Worm (Caenorhabditis elegans) whole organism, young adult: ENCODE data around the gene C50D2.6.
A peak's percentile ranks its signal among the peaks of the same experiment; 100 is the strongest.

Experiments
- B0019.2 ChIP-seq: fragments of 200-800 bp; sonication (Bioruptor generic); conservative IDR thresholded peaks from 2 replicates; pipeline ENCODE4 v1.3.6; 2022; ENCODE audit warnings: missing genetic modification reagents, missing genetic modification characterization, missing compliant biosample characterization
- F23B12.7 ChIP-seq: sonication (generic microtip); optimal IDR thresholded peaks from 2 replicates; lab custom pipeline; 2017; ENCODE audit warnings: missing genetic modification characterization, mild to moderate bottlenecking, missing compliant biosample characterization, antibody characterized with exemption, moderate library complexity; ENCODE audit not compliant: insufficient read depth
- F33H1.4 ChIP-seq: fragments of 200-800 bp; sonication (Bioruptor generic); IDR thresholded peaks from 2 replicates; pipeline ENCODE4 v1.3.6; 2022; ENCODE audit warnings: missing genetic modification reagents, missing genetic modification characterization, missing compliant biosample characterization
- K12H6.12 ChIP-seq: fragments of 200-800 bp; sonication (Bioruptor generic); optimal IDR thresholded peaks from 2 replicates; lab custom pipeline; 2018; ENCODE audit warnings: mild to moderate bottlenecking, missing genetic modification characterization, missing compliant biosample characterization
- T07F8.4 ChIP-seq: sonication (generic microtip); optimal IDR thresholded peaks from 2 replicates; lab custom pipeline; 2016; ENCODE audit warnings: mild to moderate bottlenecking, missing genetic modification characterization, moderate library complexity, missing compliant biosample characterization
- Y56A3A.18 ChIP-seq: fragments of 200-800 bp; sonication (Bioruptor generic); IDR thresholded peaks from 2 replicates; pipeline ENCODE4 v1.3.6; 2022; ENCODE audit warnings: missing genetic modification reagents, missing genetic modification characterization, missing compliant biosample characterization
- Y79H2A.3 ChIP-seq: fragments of 200-800 bp; sonication (Bioruptor generic); conservative IDR thresholded peaks from 2 replicates; pipeline ENCODE4 v1.3.6; 2022; ENCODE audit warnings: missing genetic modification reagents, missing genetic modification characterization, missing compliant biosample characterization
- athp-1 ChIP-seq: sonication (generic microtip); optimal IDR thresholded peaks from 2 replicates; lab custom pipeline; 2017; ENCODE audit warnings: mild to moderate bottlenecking, missing genetic modification characterization, missing compliant biosample characterization
- ceh-100 ChIP-seq: fragments of 200-800 bp; sonication (Bioruptor generic); IDR thresholded peaks from 2 replicates; pipeline ENCODE4 v1.3.6; 2022; ENCODE audit warnings: missing genetic modification reagents, missing genetic modification characterization, missing compliant biosample characterization
- ceh-27 ChIP-seq: fragments of 200-800 bp; sonication (Bioruptor generic); optimal IDR thresholded peaks from 2 replicates; lab custom pipeline; 2018; ENCODE audit warnings: mild to moderate bottlenecking, missing genetic modification characterization, moderate library complexity, missing compliant biosample characterization
- ceh-79 ChIP-seq: sonication (generic microtip); optimal IDR thresholded peaks from 2 replicates; lab custom pipeline; 2017; ENCODE audit warnings: mild to moderate bottlenecking, missing genetic modification characterization, missing compliant biosample characterization
- ceh-91 ChIP-seq: fragments of 200-800 bp; sonication (Bioruptor generic); IDR thresholded peaks from 2 replicates; pipeline ENCODE4 v1.3.6; 2022; ENCODE audit warnings: missing genetic modification reagents, missing genetic modification characterization, missing compliant biosample characterization
- chd-7 ChIP-seq: sonication (generic microtip); optimal IDR thresholded peaks from 2 replicates; lab custom pipeline; 2016; ENCODE audit warnings: mild to moderate bottlenecking, missing genetic modification characterization, moderate library complexity, missing compliant biosample characterization
- dox-1 ChIP-seq: fragments of 200-800 bp; sonication (Bioruptor generic); IDR thresholded peaks from 2 replicates; pipeline ENCODE4 v1.3.6; 2022; ENCODE audit warnings: missing genetic modification reagents, missing genetic modification characterization, missing compliant biosample characterization
- egl-44 ChIP-seq: fragments of 200-800 bp; sonication (Bioruptor generic); IDR thresholded peaks from 2 replicates; pipeline ENCODE4 v1.3.6; 2022; ENCODE audit warnings: missing genetic modification reagents, missing genetic modification characterization, missing compliant biosample characterization
- ets-4 ChIP-seq: fragments of 200-800 bp; sonication (Bioruptor generic); optimal IDR thresholded peaks from 2 replicates; lab custom pipeline; 2018; ENCODE audit warnings: mild to moderate bottlenecking, missing genetic modification characterization, missing compliant biosample characterization
- hlh-26 ChIP-seq: fragments of 200-800 bp; sonication (Bioruptor generic); conservative IDR thresholded peaks from 2 replicates; pipeline ENCODE4 v1.3.6; 2022; ENCODE audit warnings: missing genetic modification reagents, missing genetic modification characterization, missing compliant biosample characterization
- hmg-1.2 ChIP-seq: fragments of 200-800 bp; sonication (Bioruptor generic); IDR thresholded peaks from 2 replicates; pipeline ENCODE4 v1.3.6; 2022; ENCODE audit warnings: missing genetic modification reagents, missing genetic modification characterization, missing compliant biosample characterization
- hrde-1 ChIP-seq: sonication (generic microtip); optimal IDR thresholded peaks from 2 replicates; lab custom pipeline; 2016; ENCODE audit warnings: missing genetic modification characterization, mild to moderate bottlenecking, missing compliant biosample characterization, moderate library complexity, missing genotype, missing genetic modification reagents, borderline replicate concordance
- lag-1 ChIP-seq: fragments of 200-800 bp; sonication (Bioruptor generic); IDR thresholded peaks from 2 replicates; pipeline ENCODE4 v1.3.6; 2022; ENCODE audit warnings: missing genetic modification reagents, missing genetic modification characterization, missing compliant biosample characterization
- let-607 ChIP-seq, 2 experiments: fragments of 200-800 bp in 1 of 2; sonication (Bioruptor generic) in 1 of 2; sonication (generic microtip) in 1 of 2; optimal IDR thresholded peaks; 2 replicates each; lab custom pipeline; 2016 to 2018; ENCODE audit warnings: mild to moderate bottlenecking in 2 of 2, missing compliant biosample characterization in 2 of 2, missing genetic modification characterization in 2 of 2, moderate library complexity in 2 of 2, missing genotype in 1 of 2
- lin-26 ChIP-seq: fragments of 200-800 bp; sonication (Bioruptor generic); IDR thresholded peaks from 2 replicates; pipeline ENCODE4 v1.3.6; 2022; ENCODE audit warnings: missing genetic modification reagents, missing genetic modification characterization, missing compliant biosample characterization
- lin-54 ChIP-seq: fragments of 200-800 bp; sonication (Bioruptor generic); optimal IDR thresholded peaks from 2 replicates; lab custom pipeline; 2018; ENCODE audit warnings: mild to moderate bottlenecking, missing genetic modification characterization, missing compliant biosample characterization
- lsy-27 ChIP-seq: sonication (generic microtip); optimal IDR thresholded peaks from 2 replicates; lab custom pipeline; 2017; ENCODE audit warnings: missing genetic modification characterization, mild to moderate bottlenecking, missing compliant biosample characterization, antibody characterized with exemption, missing genotype, borderline replicate concordance; ENCODE audit not compliant: insufficient read depth
- nfya-2 ChIP-seq: fragments of 200-800 bp; sonication (Bioruptor generic); IDR thresholded peaks from 2 replicates; pipeline ENCODE4 v1.3.6; 2022; ENCODE audit warnings: missing genetic modification reagents, missing genetic modification characterization, missing compliant biosample characterization
- nhr-120 ChIP-seq: fragments of 200-800 bp; sonication (Bioruptor generic); IDR thresholded peaks from 2 replicates; pipeline ENCODE4 v1.3.6; 2022; ENCODE audit warnings: missing genetic modification characterization, missing compliant biosample characterization
- nhr-80 ChIP-seq: sonication (generic microtip); optimal IDR thresholded peaks from 2 replicates; lab custom pipeline; 2016; ENCODE audit warnings: missing genetic modification characterization, missing compliant biosample characterization
- pha-4 ChIP-seq: fragments of 150-350 bp; sonication (generic microtip); optimal IDR thresholded peaks from 2 replicates; lab custom pipeline; 2014; ENCODE audit warnings: missing biosample characterization, missing genetic modification reagents, missing genetic modification characterization
- rec-8 ChIP-seq, 2 experiments: sonication (generic microtip); optimal IDR thresholded peaks; 2 replicates each; lab custom pipeline; 2016; ENCODE audit warnings: mild to moderate bottlenecking in 2 of 2, missing genetic modification characterization in 2 of 2, missing genetic modification reagents in 2 of 2, missing genotype in 2 of 2, missing biosample characterization in 1 of 2, missing compliant biosample characterization in 1 of 2, moderate library complexity in 1 of 2
- somi-1 ChIP-seq: fragments of 200-800 bp; sonication (Bioruptor generic); optimal IDR thresholded peaks from 2 replicates; lab custom pipeline; 2018; ENCODE audit warnings: mild to moderate bottlenecking, missing genetic modification characterization, missing compliant biosample characterization
- unc-130 ChIP-seq: sonication (generic microtip); optimal IDR thresholded peaks from 2 replicates; lab custom pipeline; 2016; ENCODE audit warnings: missing genetic modification reagents, missing genetic modification characterization, missing compliant biosample characterization
- ztf-26 ChIP-seq: sonication (generic microtip); optimal IDR thresholded peaks from 2 replicates; lab custom pipeline; 2017; ENCODE audit warnings: missing genetic modification characterization, missing compliant biosample characterization

Gene C50D2.6

ce11 chrII:121121-121520 is 36.9 kb downstream of the C50D2.6 start, which contains the start of gene K10B4.3:
K10B4.3 (minus strand) TSS chrII:121221.
- TF ChIP-seq ceh-27 (no peak), hlh-26 (GFP tag; lab: Robert Waterston, UW) (no peak), ceh-91 (no peak), lin-54 (GFP tag; lab: Kevin White, UChicago) (no peak), hrde-1 (tag; lab: Kevin White, UChicago) (no peak), ceh-79 (tag; lab: Kevin White, UChicago) (no peak), nfya-2 (GFP tag; lab: Robert Waterston, UW) (no peak), F23B12.7 (tag; lab: Kevin White, UChicago) (no peak)

- peak; percentile 33; the same call in 1 of the 2 replicates for TF ChIP-seq hmg-1.2 (GFP tag; lab: Robert Waterston, UW)
- no peak for TF ChIP-seq lag-1 (GFP tag; lab: Robert Waterston, UW)
Observed at ce11 chrII:122008-122407, 37.8 kb downstream of the C50D2.6 start.

- TF ChIP-seq let-607 (tag; optimal IDR thresholded peaks at IDR 0.05; lab: Kevin White, UChicago) (no peak), nhr-80 (tag; lab: Kevin White, UChicago) (peak; percentile 65), athp-1 (tag; lab: Kevin White, UChicago) (no peak), pha-4 (tag; lab: Kevin White, UChicago) (no peak), lin-26 (GFP tag; lab: Robert Waterston, UW) (no peak), chd-7 (no peak), K12H6.12 (tag; lab: Kevin White, UChicago) (no peak), Y56A3A.18 (GFP tag; lab: Robert Waterston, UW) (no peak)
Observed at ce11 chrII:122494-122893, 38.3 kb downstream of the C50D2.6 start.

ce11 chrII:124904-125303 is 40.7 kb downstream of the C50D2.6 start, which contains the start of gene nmur-2:
nmur-2 (minus strand) TSS chrII:125004.
- TF ChIP-seq F23B12.7 (tag; lab: Kevin White, UChicago), result no peak
- TF ChIP-seq K12H6.12 (tag; lab: Kevin White, UChicago), result no peak
- TF ChIP-seq ceh-100 (GFP tag; lab: Robert Waterston, UW), result no peak
- TF ChIP-seq F33H1.4, result no peak
- TF ChIP-seq egl-44 (GFP tag; lab: Robert Waterston, UW), result no peak
- TF ChIP-seq dox-1 (GFP tag; lab: Robert Waterston, UW), result no peak
- TF ChIP-seq ets-4 (GFP tag; lab: Kevin White, UChicago), result no peak
- TF ChIP-seq lsy-27 (tag; lab: Kevin White, UChicago), result no peak
- TF ChIP-seq ztf-26, result no peak
- no peak for TF ChIP-seq nhr-120 (GFP tag; lab: Robert Waterston, UW)
- TF ChIP-seq somi-1 (GFP tag; lab: Kevin White, UChicago), result no peak
- TF ChIP-seq B0019.2 (GFP tag; lab: Robert Waterston, UW), result no peak
- no peak for TF ChIP-seq T07F8.4
- TF ChIP-seq unc-130 (GFP tag; lab: Kevin White, UChicago), result no peak
- no peak for TF ChIP-seq Y79H2A.3 (GFP tag; lab: Robert Waterston, UW)
- TF ChIP-seq hlh-26 (GFP tag; lab: Robert Waterston, UW), result no peak
- TF ChIP-seq chd-7, result no peak
- no peak for TF ChIP-seq rec-8 (tag; optimal IDR thresholded peaks at IDR 0.05; lab: Kevin White, UChicago)
